Fruit fly (Drosophila melanogaster): ENCODE data around the gene Nrt.

Gene Nrt

dm6 chr3L:16806823-16807325 lies 41.0 kb downstream of the Nrt start (continued):
- no peak for TF ChIP-seq so (GFP tag; IDR thresholded peaks at IDR 0.05)
- TF ChIP-seq amos (GFP tag; IDR thresholded peaks at IDR 0.05; ENCODE audit: partially characterized antibody) = no peak
- TF ChIP-seq Ada2b (GFP tag; IDR thresholded peaks at IDR 0.05) = peak; percentile 54
- TF ChIP-seq oc (tag; optimal IDR thresholded peaks at IDR 0.05) = no peak
- no peak for TF ChIP-seq chm (GFP tag; IDR thresholded peaks at IDR 0.05)
- no peak for TF ChIP-seq CG6175 (GFP tag; IDR thresholded peaks at IDR 0.05)
- TF ChIP-seq scrt (GFP tag; optimal IDR thresholded peaks at IDR 0.05) = no peak
- TF ChIP-seq HLHmδ (GFP tag; optimal IDR thresholded peaks at IDR 0.05) = no peak
- TF ChIP-seq dpn (GFP tag; optimal IDR thresholded peaks at IDR 0.05) = peak in 1 of 2 experiments; percentile 53
- TF ChIP-seq dati (GFP tag; IDR thresholded peaks at IDR 0.05) = 0 out of 2 replicates have a peak, but pooled peaks have one; percentile 21
- TF ChIP-seq Kr (GFP tag; optimal IDR thresholded peaks at IDR 0.05) = no peak
- TF ChIP-seq CG13296 (GFP tag; optimal IDR thresholded peaks at IDR 0.05) = peak; percentile 76
- peak; percentile 70 for TF ChIP-seq Xrp1 (GFP tag; IDR thresholded peaks at IDR 0.05)
- no peak for TF ChIP-seq CG3847 (GFP tag; IDR thresholded peaks at IDR 0.05)
- TF ChIP-seq Pdp1 (GFP tag; optimal IDR thresholded peaks at IDR 0.05) = no peak
- no peak for TF ChIP-seq CG12236 (GFP tag; optimal IDR thresholded peaks at IDR 0.05)
- peak; percentile 64 for TF ChIP-seq Dek (tag; optimal IDR thresholded peaks at IDR 0.05)
- peak; percentile 42 for TF ChIP-seq Vsx1 (GFP tag; optimal IDR thresholded peaks at IDR 0.05)
- peak; percentile 22 for TF ChIP-seq run (tag; optimal IDR thresholded peaks at IDR 0.05)
- peak; percentile 72 for TF ChIP-seq CG30403 (GFP tag; optimal IDR thresholded peaks at IDR 0.05)
- TF ChIP-seq cwo (GFP tag; optimal IDR thresholded peaks at IDR 0.05) = peak; percentile 67
- TF ChIP-seq ci (GFP tag; IDR thresholded peaks at IDR 0.05) = peak; percentile 54; the same call in 2 of the 3 replicates
- TF ChIP-seq CG6654 (GFP tag; optimal IDR thresholded peaks at IDR 0.05) = peak; percentile 47
- peak; percentile 20; the same call in 1 of the 2 replicates for TF ChIP-seq E2f1 (GFP tag; IDR thresholded peaks at IDR 0.05)
- peak; percentile 83 for TF ChIP-seq CoRest (tag; optimal IDR thresholded peaks at IDR 0.05)
- no peak for TF ChIP-seq ro (GFP tag; IDR thresholded peaks at IDR 0.05)
- TF ChIP-seq ewg (GFP tag; optimal IDR thresholded peaks at IDR 0.05) = peak; percentile 31
- peak in 1 of 3 experiments; percentile 78 for TF ChIP-seq lola (GFP tag; optimal IDR thresholded peaks at IDR 0.05)
- peak; percentile 42 for TF ChIP-seq CG2120 (GFP tag; optimal IDR thresholded peaks at IDR 0.05)
- peak; percentile 61 for TF ChIP-seq CG17359 (tag; optimal IDR thresholded peaks at IDR 0.05)
- TF ChIP-seq Max (GFP tag; optimal IDR thresholded peaks at IDR 0.05) = no peak
- peak; percentile 43 for TF ChIP-seq CG8290 (GFP tag; optimal IDR thresholded peaks at IDR 0.05)
- peak in 1 of 2 experiments; percentile 54 for TF ChIP-seq CG8290 (tag; optimal IDR thresholded peaks at IDR 0.05)
- TF ChIP-seq ranshi (GFP tag; IDR thresholded peaks at IDR 0.05) = peak; percentile 14; the same call in 1 of the 2 replicates
- TF ChIP-seq Hmr (GFP tag; optimal IDR thresholded peaks at IDR 0.05) = peak; percentile 79
- no peak for TF ChIP-seq da (GFP tag; optimal IDR thresholded peaks at IDR 0.05)
- TF ChIP-seq sna (GFP tag; IDR thresholded peaks at IDR 0.05; ENCODE audit: partially characterized antibody) = no peak
- TF ChIP-seq CkIIα-i1 (GFP tag; IDR thresholded peaks at IDR 0.05) = no peak
- TF ChIP-seq pfk (GFP tag; optimal IDR thresholded peaks at IDR 0.05) = no peak
- TF ChIP-seq CG6813 (GFP tag; optimal IDR thresholded peaks at IDR 0.05) = peak; percentile 67
- no peak for TF ChIP-seq CG15479 (GFP tag; optimal IDR thresholded peaks at IDR 0.05)
- peak; percentile 16 for TF ChIP-seq HmgZ (tag; optimal IDR thresholded peaks at IDR 0.05)
- no peak; the same call in 1 of the 2 replicates for TF ChIP-seq E2f2 (GFP tag; IDR thresholded peaks at IDR 0.05)
- TF ChIP-seq Side (GFP tag; optimal IDR thresholded peaks at IDR 0.05) = no peak
- TF ChIP-seq ham (GFP tag; IDR thresholded peaks at IDR 0.05) = no peak
- TF ChIP-seq al (GFP tag; IDR thresholded peaks at IDR 0.05) = 0 out of 2 replicates have a peak, but pooled peaks have one; percentile 13
- peak; percentile 3 for TF ChIP-seq chn (GFP tag; optimal IDR thresholded peaks at IDR 0.05)
- TF ChIP-seq ac (GFP tag; optimal IDR thresholded peaks at IDR 0.05) = no peak
- TF ChIP-seq Gug (GFP tag; IDR thresholded peaks at IDR 0.05) = peak; percentile 22; the same call in 1 of the 4 replicates
- 0 out of 2 replicates have a peak, but pooled peaks have one; percentile 21 for TF ChIP-seq sens-2 (GFP tag; IDR thresholded peaks at IDR 0.05)

Data from whole organism, embryonic.